Fruit fly (Drosophila melanogaster) whole organism, embryonic: Measurements from ENCODE around the gene CG3349.

ENCODE experiments used
- Antp ChIP-seq: fragments of 200-800 bp; sonication (Bioruptor generic); optimal IDR thresholded peaks from 3 replicates; lab custom pipeline; 2016; ENCODE audit warnings: missing biosample characterization, missing genetic modification characterization
- Atf-2 ChIP-seq: fragments of 200-800 bp; sonication (Bioruptor generic); optimal IDR thresholded peaks from 2 replicates; lab custom pipeline; 2016; ENCODE audit warnings: missing biosample characterization, missing genetic modification characterization
- Atf3 ChIP-seq: fragments of 200-800 bp; sonication (Bioruptor generic); optimal IDR thresholded peaks from 3 replicates; lab custom pipeline; 2016; ENCODE audit warnings: missing biosample characterization, missing genetic modification characterization
- CG11456 ChIP-seq: fragments of 200-800 bp; sonication (Bioruptor generic); IDR thresholded peaks from 3 replicates; pipeline ENCODE4 v1.3.6; 2022; ENCODE audit warnings: missing biosample characterization, missing genetic modification characterization
- CG11723 ChIP-seq: fragments of 200-800 bp; sonication (Bioruptor generic); optimal IDR thresholded peaks from 2 replicates; lab custom pipeline; 2017; ENCODE audit warnings: missing biosample characterization, mild to moderate bottlenecking, missing genetic modification characterization
- CG12219 ChIP-seq: fragments of 200-800 bp; sonication (Bioruptor generic); optimal IDR thresholded peaks from 3 replicates; lab custom pipeline; 2018; ENCODE audit warnings: missing biosample characterization, mild to moderate bottlenecking, missing genetic modification characterization
- CG12659 ChIP-seq: fragments of 200-800 bp; sonication (Bioruptor generic); optimal IDR thresholded peaks from 3 replicates; lab custom pipeline; 2017; ENCODE audit warnings: mild to moderate bottlenecking, missing biosample characterization, missing genetic modification reagents, missing genetic modification characterization
- CG14667 ChIP-seq: fragments of 200-800 bp; sonication (Bioruptor generic); IDR thresholded peaks from 2 replicates; pipeline ENCODE4 v1.3.6; 2022; ENCODE audit warnings: missing biosample characterization, missing genetic modification characterization
- CG15514 ChIP-seq: fragments of 200-800 bp; sonication (Bioruptor generic); optimal IDR thresholded peaks from 3 replicates; lab custom pipeline; 2017; ENCODE audit warnings: missing biosample characterization, missing genetic modification characterization, mild to moderate bottlenecking, moderate library complexity, missing genetic modification reagents
- CG18262 ChIP-seq: fragments of 200-800 bp; optimal IDR thresholded peaks from 3 replicates; lab custom pipeline; 2019; ENCODE audit warnings: missing biosample characterization, mild to moderate bottlenecking, missing genetic modification characterization, moderate library complexity
- CG18476 ChIP-seq: fragments of 200-800 bp; sonication (Bioruptor generic); optimal IDR thresholded peaks from 2 replicates; lab custom pipeline; 2016; ENCODE audit warnings: missing biosample characterization, mild to moderate bottlenecking, missing genetic modification characterization
- CG31224 ChIP-seq: fragments of 200-800 bp; sonication (Bioruptor generic); IDR thresholded peaks from 2 replicates; pipeline ENCODE4 v1.3.6; 2022; ENCODE audit warnings: missing biosample characterization, missing genetic modification characterization
- CG34376 ChIP-seq: fragments of 200-800 bp; sonication (Bioruptor generic); optimal IDR thresholded peaks from 2 replicates; lab custom pipeline; 2018; ENCODE audit warnings: missing biosample characterization, mild to moderate bottlenecking, missing genetic modification characterization
- CG6175 ChIP-seq: fragments of 200-800 bp; sonication (Bioruptor generic); IDR thresholded peaks from 3 replicates; pipeline ENCODE4 v1.3.6; 2022; ENCODE audit warnings: missing biosample characterization, missing genetic modification characterization
- CG8765 ChIP-seq: fragments of 200-800 bp; sonication (Bioruptor generic); IDR thresholded peaks from 2 replicates; pipeline ENCODE4 v1.3.6; 2022; ENCODE audit warnings: missing biosample characterization, missing genetic modification characterization
- CG9215 ChIP-seq: fragments of 200-800 bp; sonication (Bioruptor generic); IDR thresholded peaks from 2 replicates; pipeline ENCODE4 v1.3.6; 2022; ENCODE audit warnings: missing biosample characterization, missing genetic modification characterization
- CG9797 ChIP-seq: fragments of 200-800 bp; sonication (Bioruptor generic); optimal IDR thresholded peaks from 3 replicates; lab custom pipeline; 2018; ENCODE audit warnings: missing biosample characterization, mild to moderate bottlenecking, missing genetic modification characterization
- CG9876 ChIP-seq: fragments of 200-800 bp; sonication (Bioruptor generic); optimal IDR thresholded peaks from 2 replicates; lab custom pipeline; 2016; ENCODE audit warnings: missing biosample characterization, missing genetic modification characterization
- CrebB ChIP-seq: fragments of 200-800 bp; sonication (Bioruptor generic); optimal IDR thresholded peaks from 3 replicates; lab custom pipeline; 2018; ENCODE audit warnings: missing biosample characterization, mild to moderate bottlenecking, missing genetic modification characterization
- Dek ChIP-seq: fragments of 200-800 bp; sonication (Bioruptor generic); optimal IDR thresholded peaks from 3 replicates; lab custom pipeline; 2019; ENCODE audit warnings: missing biosample characterization, mild to moderate bottlenecking, missing genetic modification characterization, moderate library complexity
- Dip3 ChIP-seq: fragments of 200-800 bp; sonication (Bioruptor generic); optimal IDR thresholded peaks from 3 replicates; lab custom pipeline; 2016; ENCODE audit warnings: missing biosample characterization, missing genetic modification characterization
- Fer2 ChIP-seq: fragments of 200-800 bp; sonication (Bioruptor generic); optimal IDR thresholded peaks from 2 replicates; lab custom pipeline; 2018; ENCODE audit warnings: missing biosample characterization, mild to moderate bottlenecking, missing genetic modification characterization, moderate library complexity
- HLH54F ChIP-seq: fragments of 200-800 bp; sonication (Bioruptor generic); optimal IDR thresholded peaks from 3 replicates; lab custom pipeline; 2016; ENCODE audit warnings: missing biosample characterization, missing genetic modification characterization
- Hr39 ChIP-seq: fragments of >200 bp; optimal IDR thresholded peaks from 2 replicates; lab custom pipeline; 2017
- NC2β ChIP-seq: fragments of 200-800 bp; sonication (Bioruptor generic); optimal IDR thresholded peaks from 2 replicates; lab custom pipeline; 2016; ENCODE audit warnings: missing biosample characterization, missing genetic modification characterization
- Side ChIP-seq: fragments of 200-800 bp; sonication (Bioruptor generic); optimal IDR thresholded peaks from 2 replicates; lab custom pipeline; 2016; ENCODE audit warnings: missing biosample characterization, missing genetic modification characterization
- Six4 ChIP-seq: fragments of 200-800 bp; sonication (Bioruptor generic); optimal IDR thresholded peaks from 2 replicates; lab custom pipeline; 2016; ENCODE audit warnings: missing biosample characterization, missing genetic modification characterization
- Sry-β ChIP-seq: fragments of 200-800 bp; sonication (Bioruptor generic); optimal IDR thresholded peaks from 2 replicates; lab custom pipeline; 2018; ENCODE audit warnings: missing biosample characterization, mild to moderate bottlenecking, missing genetic modification characterization, moderate library complexity
- Tbp ChIP-seq: fragments of >200 bp; optimal IDR thresholded peaks from 2 replicates; lab custom pipeline; 2018; ENCODE audit warnings: missing biosample characterization, missing genetic modification characterization
- bowl ChIP-seq: fragments of 200-800 bp; sonication (Bioruptor generic); IDR thresholded peaks from 2 replicates; pipeline ENCODE4 v1.3.6; 2022; ENCODE audit warnings: missing biosample characterization, missing genetic modification characterization
- crol ChIP-seq: fragments of 200-800 bp; sonication (Bioruptor generic); IDR thresholded peaks from 2 replicates; pipeline ENCODE4 v1.3.6; 2022; ENCODE audit warnings: missing biosample characterization, missing genetic modification characterization
- danr ChIP-seq: fragments of 200-800 bp; sonication (Bioruptor generic); IDR thresholded peaks from 2 replicates; pipeline ENCODE4 v1.3.6; 2022; ENCODE audit warnings: missing biosample characterization, missing genetic modification characterization
- eyg ChIP-seq: fragments of 200-800 bp; sonication (Bioruptor generic); optimal IDR thresholded peaks from 3 replicates; lab custom pipeline; 2016; ENCODE audit warnings: missing biosample characterization, missing genetic modification characterization
- fd64A ChIP-seq: fragments of 200-800 bp; sonication (Bioruptor generic); optimal IDR thresholded peaks from 3 replicates; lab custom pipeline; 2018; ENCODE audit warnings: missing biosample characterization, mild to moderate bottlenecking, missing genetic modification characterization
- inv ChIP-seq: fragments of 200-800 bp; sonication (Bioruptor generic); IDR thresholded peaks from 2 replicates; pipeline ENCODE4 v1.3.6; 2022; ENCODE audit warnings: missing biosample characterization, missing genetic modification characterization; ENCODE audit not compliant: partially characterized antibody
- kni ChIP-seq: fragments of 200-800 bp; sonication (Bioruptor generic); optimal IDR thresholded peaks from 3 replicates; lab custom pipeline; 2017; ENCODE audit warnings: mild to moderate bottlenecking, missing biosample characterization, missing genetic modification reagents, missing genetic modification characterization
- lilli ChIP-seq: fragments of 200-800 bp; sonication (Bioruptor generic); optimal IDR thresholded peaks from 3 replicates; lab custom pipeline; 2016; ENCODE audit warnings: missing biosample characterization, missing genetic modification characterization
- lmd ChIP-seq: fragments of 200-800 bp; sonication (Bioruptor generic); IDR thresholded peaks from 2 replicates; pipeline ENCODE4 v1.3.6; 2022; ENCODE audit warnings: missing biosample characterization, missing genetic modification characterization
- nom ChIP-seq: fragments of 200-800 bp; sonication (Bioruptor generic); optimal IDR thresholded peaks from 2 replicates; lab custom pipeline; 2017; ENCODE audit warnings: missing biosample characterization, missing genetic modification characterization, mild to moderate bottlenecking, moderate library complexity, missing genetic modification reagents
- oc ChIP-seq: fragments of 200-800 bp; sonication (Bioruptor generic); optimal IDR thresholded peaks from 2 replicates; lab custom pipeline; 2018; ENCODE audit warnings: missing biosample characterization, mild to moderate bottlenecking, missing genetic modification characterization, moderate library complexity
- pan ChIP-seq, 4 experiments: fragments of >200 bp in 3 of 4; fragments of 200-800 bp in 1 of 4; sonication (Bioruptor generic) in 1 of 4; optimal IDR thresholded peaks in 3 of 4; IDR thresholded peaks in 1 of 4; 2 replicates each; pipeline versions ENCODE4 v1.3.6 to Lab custom; 2017 to 2022; ENCODE audit warnings: missing biosample characterization in 2 of 4, missing genetic modification characterization in 2 of 4, mixed read lengths in 1 of 4
- repo ChIP-seq: fragments of 200-800 bp; sonication (Bioruptor generic); optimal IDR thresholded peaks from 2 replicates; lab custom pipeline; 2016; ENCODE audit warnings: missing biosample characterization, missing genetic modification characterization
- salm ChIP-seq: fragments of 200-800 bp; sonication (Bioruptor generic); optimal IDR thresholded peaks from 2 replicates; lab custom pipeline; 2018; ENCODE audit warnings: missing biosample characterization, mild to moderate bottlenecking, missing genetic modification characterization
- seq ChIP-seq: fragments of 200-800 bp; sonication (Bioruptor generic); IDR thresholded peaks from 2 replicates; pipeline ENCODE4 v1.3.6; 2022; ENCODE audit warnings: missing biosample characterization, missing genetic modification characterization
- shn ChIP-seq: fragments of 200-800 bp; sonication (Bioruptor generic); optimal IDR thresholded peaks from 3 replicates; lab custom pipeline; 2016; ENCODE audit warnings: missing biosample characterization, missing genetic modification characterization
- sqz ChIP-seq: fragments of 200-800 bp; sonication (Bioruptor generic); optimal IDR thresholded peaks from 3 replicates; lab custom pipeline; 2018; ENCODE audit warnings: missing biosample characterization, mild to moderate bottlenecking, missing genetic modification characterization
- tin ChIP-seq: fragments of 200-800 bp; sonication (Bioruptor generic); optimal IDR thresholded peaks from 3 replicates; lab custom pipeline; 2016; ENCODE audit warnings: missing biosample characterization, missing genetic modification characterization
- tll ChIP-seq, 2 experiments: fragments of 200-800 bp in 1 of 2; fragments of >200 bp in 1 of 2; sonication (Bioruptor generic) in 1 of 2; optimal IDR thresholded peaks; 2 replicates each; lab custom pipeline; 2017 to 2019; ENCODE audit warnings: missing biosample characterization in 2 of 2, missing genetic modification characterization in 2 of 2, mild to moderate bottlenecking in 1 of 2, moderate library complexity in 1 of 2
- trem ChIP-seq: fragments of 200-800 bp; optimal IDR thresholded peaks from 3 replicates; lab custom pipeline; 2019; ENCODE audit warnings: missing biosample characterization, mild to moderate bottlenecking, missing genetic modification characterization, moderate library complexity
- unpg ChIP-seq: fragments of 200-800 bp; sonication (Bioruptor generic); optimal IDR thresholded peaks from 3 replicates; lab custom pipeline; 2018; ENCODE audit warnings: missing biosample characterization, mild to moderate bottlenecking, missing genetic modification characterization, moderate library complexity
- zf30C ChIP-seq: fragments of 200-800 bp; sonication (Bioruptor generic); optimal IDR thresholded peaks from 3 replicates; lab custom pipeline; 2018; ENCODE audit warnings: missing biosample characterization, mild to moderate bottlenecking, missing genetic modification characterization

CG3349 gene

DNA sequence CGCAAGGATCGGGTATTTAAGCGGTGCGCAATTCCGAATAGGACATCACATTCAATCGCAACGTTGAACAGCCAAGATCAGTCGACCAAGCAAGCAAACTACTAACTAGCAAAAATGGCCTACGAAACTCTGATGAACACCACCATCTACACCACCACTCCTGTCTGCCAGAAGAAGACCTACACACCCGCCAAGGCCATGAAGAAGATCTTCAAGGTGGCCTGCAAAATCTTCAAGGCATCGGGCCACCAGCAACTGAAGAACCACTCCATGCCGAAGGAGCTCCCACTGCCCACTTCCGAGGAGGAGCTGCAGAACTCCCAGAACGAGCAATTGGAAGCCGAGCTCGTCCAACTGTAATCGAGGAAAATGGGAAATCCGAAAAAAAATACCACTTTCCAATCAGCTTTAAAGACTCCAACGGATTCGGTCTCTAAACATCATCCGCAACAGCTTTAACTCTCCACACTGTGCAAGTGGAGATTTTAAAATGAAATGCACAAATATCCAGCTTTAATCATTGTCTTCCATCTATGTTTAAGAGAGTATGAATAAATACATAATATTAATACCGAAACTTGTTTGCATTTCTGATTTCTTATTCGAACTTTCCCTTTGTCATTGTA lies 6.7 kb upstream of the CG3349 start, which contains the start of gene Brd (continued):
- TF ChIP-seq inv (GFP tag; lab: Robert Waterston, UW): no peak
- TF ChIP-seq CG18262: no peak
- TF ChIP-seq zf30C (GFP tag; lab: Kevin White, UChicago): no peak
- TF ChIP-seq CG6175 (GFP tag; lab: Robert Waterston, UW): no peak
- peak; percentile 25 for TF ChIP-seq CG9876 (GFP tag; lab: Kevin White, UChicago)
- TF ChIP-seq Six4 (GFP tag; lab: Kevin White, UChicago): no peak
- TF ChIP-seq fd64A (GFP tag; lab: Kevin White, UChicago): no peak
- peak; percentile 31 for TF ChIP-seq oc (tag; lab: Kevin White, UChicago)
- TF ChIP-seq shn (GFP tag; lab: Kevin White, UChicago): no peak
- TF ChIP-seq CG11723: no peak
- TF ChIP-seq CG12659: no peak
- TF ChIP-seq CG15514 (GFP tag; lab: Kevin White, UChicago): no peak
- no peak for TF ChIP-seq Fer2 (tag; lab: Kevin White, UChicago)
- no peak for TF ChIP-seq Dip3 (GFP tag; lab: Kevin White, UChicago)
- no peak for TF ChIP-seq Atf3 (GFP tag; lab: Kevin White, UChicago)
- TF ChIP-seq tin (GFP tag; lab: Kevin White, UChicago): no peak
- no peak for TF ChIP-seq salm
- TF ChIP-seq bowl (GFP tag; lab: Robert Waterston, UW): no peak
- TF ChIP-seq tll (GFP tag; optimal IDR thresholded peaks at IDR 0.05; lab: Kevin White, UChicago): no peak
- TF ChIP-seq trem (tag; lab: Kevin White, UChicago): no peak
- TF ChIP-seq Side (GFP tag; lab: Kevin White, UChicago): no peak
- TF ChIP-seq lmd (GFP tag; lab: Robert Waterston, UW): no peak
- no peak for TF ChIP-seq CG18476 (GFP tag; lab: Kevin White, UChicago)
- TF ChIP-seq CG9215 (GFP tag; lab: Robert Waterston, UW): no peak
- TF ChIP-seq unpg (GFP tag; lab: Kevin White, UChicago): no peak
- no peak for TF ChIP-seq eyg (GFP tag; lab: Kevin White, UChicago)
- TF ChIP-seq repo: no peak
- no peak for TF ChIP-seq pan (optimal IDR thresholded peaks at IDR 0.05; lab: Kevin White, UChicago)
- TF ChIP-seq pan (GFP tag; optimal IDR thresholded peaks at IDR 0.05 in 1 of 2, IDR thresholded peaks at IDR 0.05 in 1 of 2): no peak
- no peak for TF ChIP-seq Sry-β (GFP tag; lab: Kevin White, UChicago)
- peak; percentile 31 for TF ChIP-seq lilli (GFP tag; lab: Kevin White, UChicago)
- TF ChIP-seq danr (GFP tag; lab: Robert Waterston, UW): no peak
- TF ChIP-seq CG14667 (GFP tag; lab: Robert Waterston, UW): no peak
- TF ChIP-seq seq: no peak
- no peak for TF ChIP-seq sqz
- TF ChIP-seq Tbp: peak; percentile 73
- no peak for TF ChIP-seq kni (GFP tag; lab: Kevin White, UChicago)
- no peak for TF ChIP-seq Atf-2 (GFP tag; lab: Kevin White, UChicago)
- TF ChIP-seq CG12219 (GFP tag; lab: Kevin White, UChicago): no peak
- TF ChIP-seq CG11456: no peak
- peak; percentile 9 for TF ChIP-seq NC2β (GFP tag; lab: Kevin White, UChicago)
- TF ChIP-seq CrebB (tag; lab: Kevin White, UChicago): no peak
- TF ChIP-seq CG9797: no peak
- no peak for TF ChIP-seq CG34376 (GFP tag; lab: Kevin White, UChicago)
- TF ChIP-seq Antp (GFP tag; lab: Kevin White, UChicago): peak; percentile 16
- no peak for TF ChIP-seq Hr39 (lab: Kevin White, UChicago)
- no peak for TF ChIP-seq CG31224 (GFP tag; lab: Robert Waterston, UW)
- no peak for TF ChIP-seq Dek (tag; lab: Kevin White, UChicago)
- TF ChIP-seq nom (GFP tag; lab: Kevin White, UChicago): no peak
- no peak for TF ChIP-seq crol (GFP tag; lab: Robert Waterston, UW)
- TF ChIP-seq HLH54F (GFP tag; lab: Kevin White, UChicago): no peak
- TF ChIP-seq CG8765 (GFP tag; lab: Robert Waterston, UW): no peak
